Worm (Caenorhabditis elegans) whole organism, L3 larva: ENCODE measurements around the gene T02H6.8.

Experiments used
- R02D3.7 ChIP-seq: fragments of 150-350 bp; optimal IDR thresholded peaks from 2 replicates; lab custom pipeline; 2014; ENCODE audit warnings: missing biosample characterization, missing genetic modification characterization
- ZK546.5 ChIP-seq: sonication (generic microtip); optimal IDR thresholded peaks from 2 replicates; lab custom pipeline; 2017; ENCODE audit warnings: missing biosample characterization, missing genetic modification characterization
- ceh-16 ChIP-seq: sonication (generic microtip); optimal IDR thresholded peaks from 2 replicates; lab custom pipeline; 2017; ENCODE audit warnings: missing biosample characterization, missing genetic modification characterization
- ceh-28 ChIP-seq: fragments of 150-350 bp; optimal IDR thresholded peaks from 2 replicates; lab custom pipeline; 2014; ENCODE audit warnings: missing biosample characterization, missing genetic modification reagents, missing genetic modification characterization
- ceh-82 ChIP-seq: fragments of 150-350 bp; optimal IDR thresholded peaks from 2 replicates; lab custom pipeline; 2014; ENCODE audit warnings: missing biosample characterization, missing genetic modification characterization
- daf-12 ChIP-seq: fragments of 150-350 bp; optimal IDR thresholded peaks from 2 replicates; lab custom pipeline; 2014; ENCODE audit warnings: missing biosample characterization, missing genetic modification reagents, missing genetic modification characterization
- egl-27 ChIP-seq: sonication (generic microtip); optimal IDR thresholded peaks from 4 replicates; lab custom pipeline; 2017; ENCODE audit warnings: missing biosample characterization, missing genetic modification reagents, missing genetic modification characterization
- elt-2 ChIP-seq: sonication (generic microtip); optimal IDR thresholded peaks from 2 replicates; lab custom pipeline; 2016; ENCODE audit warnings: missing genetic modification reagents, mild to moderate bottlenecking, missing genetic modification characterization, missing compliant biosample characterization
- eor-1 ChIP-seq, 2 experiments: fragments of 150-350 bp; optimal IDR thresholded peaks; 2 replicates each; lab custom pipeline; 2014 to 2018; ENCODE audit warnings: missing biosample characterization in 2 of 2, missing genetic modification characterization in 2 of 2
- fkh-10 ChIP-seq: sonication (generic microtip); optimal IDR thresholded peaks from 2 replicates; lab custom pipeline; 2017; ENCODE audit warnings: missing biosample characterization, missing genetic modification reagents, missing genetic modification characterization
- fkh-2 ChIP-seq: fragments of 150-350 bp; optimal IDR thresholded peaks from 2 replicates; lab custom pipeline; 2014; ENCODE audit warnings: missing biosample characterization, missing genetic modification reagents, missing genetic modification characterization
- fos-1 ChIP-seq: fragments of 150-350 bp; optimal IDR thresholded peaks from 2 replicates; lab custom pipeline; 2014; ENCODE audit warnings: missing biosample characterization, missing genetic modification characterization
- hmg-11 ChIP-seq: sonication (generic microtip); optimal IDR thresholded peaks from 2 replicates; lab custom pipeline; 2016; ENCODE audit warnings: missing genetic modification characterization, missing compliant biosample characterization
- lin-15B ChIP-seq: fragments of 150-350 bp; optimal IDR thresholded peaks from 2 replicates; lab custom pipeline; 2014; ENCODE audit warnings: missing biosample characterization, missing genetic modification characterization
- lin-39 ChIP-seq: fragments of 150-350 bp; optimal IDR thresholded peaks from 2 replicates; lab custom pipeline; 2018; ENCODE audit warnings: missing biosample characterization, missing genetic modification reagents, missing genetic modification characterization
- nfya-1 ChIP-seq: sonication (generic microtip); optimal IDR thresholded peaks from 2 replicates; lab custom pipeline; 2017; ENCODE audit warnings: missing genetic modification characterization, mild to moderate bottlenecking, missing compliant biosample characterization, antibody characterized with exemption, moderate library complexity; ENCODE audit not compliant: insufficient read depth
- nhr-11 ChIP-seq: fragments of 150-350 bp; optimal IDR thresholded peaks from 2 replicates; lab custom pipeline; 2014; ENCODE audit warnings: missing biosample characterization, missing genetic modification characterization
- nhr-12 ChIP-seq: fragments of 150-350 bp; optimal IDR thresholded peaks from 2 replicates; lab custom pipeline; 2014; ENCODE audit warnings: missing biosample characterization, missing genetic modification characterization
- nhr-23 ChIP-seq: fragments of 150-350 bp; optimal IDR thresholded peaks from 2 replicates; lab custom pipeline; 2014; ENCODE audit warnings: missing biosample characterization, missing genetic modification reagents, missing genetic modification characterization
- nhr-237 ChIP-seq: fragments of 150-350 bp; optimal IDR thresholded peaks from 2 replicates; lab custom pipeline; 2014; ENCODE audit warnings: missing biosample characterization, missing genetic modification characterization
- nhr-28 ChIP-seq: fragments of 150-350 bp; optimal IDR thresholded peaks from 2 replicates; lab custom pipeline; 2014; ENCODE audit warnings: missing biosample characterization, missing genetic modification characterization
- nhr-43 ChIP-seq: sonication (generic microtip); optimal IDR thresholded peaks from 2 replicates; lab custom pipeline; 2016; ENCODE audit warnings: mild to moderate bottlenecking, missing genetic modification characterization, missing compliant biosample characterization; ENCODE audit not compliant: poor library complexity, severe bottlenecking
- nhr-76 ChIP-seq: fragments of 150-350 bp; sonication (generic microtip); optimal IDR thresholded peaks from 5 replicates; lab custom pipeline; 2014; ENCODE audit warnings: missing biosample characterization, missing genetic modification characterization
- nhr-77 ChIP-seq: fragments of 150-350 bp; optimal IDR thresholded peaks from 2 replicates; lab custom pipeline; 2014; ENCODE audit warnings: missing biosample characterization, missing genetic modification characterization
- pha-4 ChIP-seq: fragments of 150-350 bp; optimal IDR thresholded peaks from 2 replicates; lab custom pipeline; 2014; ENCODE audit warnings: missing biosample characterization, missing genetic modification reagents, missing genetic modification characterization
- sea-2 ChIP-seq: fragments of 150-350 bp; sonication (generic microtip); optimal IDR thresholded peaks from 4 replicates; lab custom pipeline; 2014; ENCODE audit warnings: missing biosample characterization, missing genetic modification reagents, missing genetic modification characterization
- tbx-2 ChIP-seq: sonication (generic microtip); optimal IDR thresholded peaks from 2 replicates; lab custom pipeline; 2016; ENCODE audit warnings: mild to moderate bottlenecking, missing genetic modification characterization, missing compliant biosample characterization
- zag-1 ChIP-seq: fragments of 150-350 bp; optimal IDR thresholded peaks from 2 replicates; lab custom pipeline; 2014; ENCODE audit warnings: missing biosample characterization, missing genetic modification characterization
- ztf-11 ChIP-seq: fragments of 150-350 bp; optimal IDR thresholded peaks from 2 replicates; lab custom pipeline; 2014; ENCODE audit warnings: missing biosample characterization, missing genetic modification characterization
- ztf-4 ChIP-seq: fragments of 150-350 bp; optimal IDR thresholded peaks from 2 replicates; lab custom pipeline; 2014; ENCODE audit warnings: missing biosample characterization, missing genetic modification characterization

T02H6.8 gene

ce11 chrII:701025-701370 is 20.4 kb downstream of the T02H6.8 start, which contains the start of gene T02H6.11:
TSS of gene T02H6.11 (minus strand) at chrII:701125.
- no peak for TF ChIP-seq ztf-11 (tag; lab: Kevin White, UChicago)
- TF ChIP-seq ceh-28 (tag; lab: Kevin White, UChicago), result no peak
- no peak for TF ChIP-seq daf-12 (tag; lab: Kevin White, UChicago)
- TF ChIP-seq R02D3.7 (tag; lab: Kevin White, UChicago), result no peak
- no peak for TF ChIP-seq lin-39 (tag; lab: Kevin White, UChicago)

- TF ChIP-seq ceh-82 (tag; lab: Kevin White, UChicago) (no peak), nhr-237 (tag; lab: Kevin White, UChicago) (no peak), nhr-28 (tag; lab: Kevin White, UChicago) (no peak)
- TF ChIP-seq, all 47 proteins: peak for 0
Measured at ce11 chrII:701371-702139, 20.9 kb downstream of the T02H6.8 start, which contains the start of gene thoc-1. TSS of gene thoc-1 (plus strand) at chrII:702107.

ce11 chrII:709081-709480 is 28.4 kb downstream of the T02H6.8 start, which contains the start of gene T02H6.1:
TSS of gene T02H6.1 (plus strand) at chrII:709381.
- no peak for TF ChIP-seq sea-2 (GFP tag; lab: Kevin White, UChicago)
- TF ChIP-seq fkh-2 (tag; lab: Kevin White, UChicago), result no peak
- TF ChIP-seq elt-2 (tag; lab: Kevin White, UChicago), result no peak
- TF ChIP-seq nhr-11 (tag; lab: Kevin White, UChicago), result no peak
- no peak for TF ChIP-seq nhr-43 (tag; lab: Kevin White, UChicago)
- TF ChIP-seq egl-27, result no peak
- TF ChIP-seq hmg-11, result no peak
- TF ChIP-seq nhr-77 (tag; lab: Kevin White, UChicago), result no peak
- TF ChIP-seq fos-1 (tag; lab: Kevin White, UChicago), result no peak
- no peak for TF ChIP-seq nhr-23 (tag; lab: Kevin White, UChicago)
- no peak for TF ChIP-seq nhr-12 (tag; lab: Kevin White, UChicago)

- TF ChIP-seq ztf-11 (tag; lab: Kevin White, UChicago), result no peak
- no peak for TF ChIP-seq elt-2 (tag; lab: Kevin White, UChicago)
- no peak for TF ChIP-seq nhr-77 (tag; lab: Kevin White, UChicago)
- no peak for TF ChIP-seq pha-4 (tag; lab: Kevin White, UChicago)
- TF ChIP-seq nhr-12 (tag; lab: Kevin White, UChicago), result no peak
- TF ChIP-seq tbx-2 (tag; lab: Kevin White, UChicago), result no peak
- TF ChIP-seq egl-27, result no peak
- no peak for TF ChIP-seq ZK546.5 (tag; lab: Kevin White, UChicago)
- TF ChIP-seq ztf-4, result no peak
- TF ChIP-seq lin-15B, result no peak
- TF ChIP-seq nhr-28 (tag; lab: Kevin White, UChicago), result no peak
- no peak for TF ChIP-seq ceh-16
- no peak for TF ChIP-seq nhr-43 (tag; lab: Kevin White, UChicago)
- no peak for TF ChIP-seq daf-12 (tag; lab: Kevin White, UChicago)
- no peak for TF ChIP-seq nfya-1 (tag; lab: Kevin White, UChicago)
- no peak for TF ChIP-seq eor-1 (tag; optimal IDR thresholded peaks at IDR 0.05; lab: Kevin White, UChicago)
- TF ChIP-seq fkh-10 (GFP tag; lab: Kevin White, UChicago), result no peak
Measured at ce11 chrII:721931-722330, 41.3 kb downstream of the T02H6.8 start.

ce11 chrII:723488-723887 is 42.9 kb downstream of the T02H6.8 start, which contains the start of gene rfip-2:
TSS of gene rfip-2 (plus strand) at chrII:723788.
- TF ChIP-seq nhr-76 (tag; lab: Kevin White, UChicago) (no peak), lin-39 (tag; lab: Kevin White, UChicago) (no peak), zag-1 (tag; lab: Kevin White, UChicago) (no peak), sea-2 (GFP tag; lab: Kevin White, UChicago) (no peak), fos-1 (tag; lab: Kevin White, UChicago) (no peak)

ce11 chrII:724004-724403 is 43.4 kb downstream of the T02H6.8 start:
- TF ChIP-seq nhr-28 (tag; lab: Kevin White, UChicago), result no peak
- TF ChIP-seq ceh-28 (tag; lab: Kevin White, UChicago), result peak; percentile 99
